Fruit fly (Drosophila melanogaster) whole organism, embryonic: ENCODE results near the gene Cyp4d1.

Experiments
- Blimp-1 ChIP-seq: fragments of 200-800 bp; sonication (Bioruptor generic); optimal IDR thresholded peaks from 3 replicates; lab custom pipeline; 2018; ENCODE audit warnings: missing biosample characterization, missing genetic modification characterization, mild to moderate bottlenecking, moderate library complexity, missing genetic modification reagents
- CG12071 ChIP-seq: fragments of 200-800 bp; sonication (Bioruptor generic); optimal IDR thresholded peaks from 3 replicates; lab custom pipeline; 2018; ENCODE audit warnings: missing biosample characterization, mild to moderate bottlenecking, missing genetic modification characterization
- CG12744 ChIP-seq: fragments of 200-800 bp; sonication (Bioruptor generic); optimal IDR thresholded peaks from 2 replicates; lab custom pipeline; 2016; ENCODE audit warnings: missing biosample characterization, missing genetic modification characterization
- CG13424 ChIP-seq: fragments of 200-800 bp; sonication (Bioruptor generic); optimal IDR thresholded peaks from 2 replicates; lab custom pipeline; 2019; ENCODE audit warnings: missing biosample characterization, mild to moderate bottlenecking, missing genetic modification characterization, moderate library complexity
- CG14667 ChIP-seq: fragments of 200-800 bp; sonication (Bioruptor generic); IDR thresholded peaks from 2 replicates; pipeline ENCODE4 v1.3.6; 2022; ENCODE audit warnings: missing biosample characterization, missing genetic modification characterization
- CG15011 ChIP-seq: fragments of 200-800 bp; sonication (Bioruptor generic); optimal IDR thresholded peaks from 3 replicates; lab custom pipeline; 2018; ENCODE audit warnings: missing biosample characterization, mild to moderate bottlenecking, missing genetic modification characterization
- CG15514 ChIP-seq: fragments of 200-800 bp; sonication (Bioruptor generic); optimal IDR thresholded peaks from 3 replicates; lab custom pipeline; 2017; ENCODE audit warnings: missing biosample characterization, missing genetic modification characterization, mild to moderate bottlenecking, moderate library complexity, missing genetic modification reagents
- CG1603 ChIP-seq: fragments of 200-800 bp; sonication (Bioruptor generic); optimal IDR thresholded peaks from 2 replicates; lab custom pipeline; 2019; ENCODE audit warnings: missing biosample characterization, mild to moderate bottlenecking, missing genetic modification characterization, moderate library complexity
- CG17385 ChIP-seq: fragments of 200-800 bp; sonication (Bioruptor generic); optimal IDR thresholded peaks from 3 replicates; lab custom pipeline; 2018; ENCODE audit warnings: missing biosample characterization, mild to moderate bottlenecking, missing genetic modification characterization
- CG1792 ChIP-seq: fragments of 200-800 bp; sonication (Bioruptor generic); optimal IDR thresholded peaks from 2 replicates; lab custom pipeline; 2016; ENCODE audit warnings: missing biosample characterization, missing genetic modification characterization
- CG18619 ChIP-seq: fragments of 200-800 bp; sonication (Bioruptor generic); optimal IDR thresholded peaks from 3 replicates; lab custom pipeline; 2017; ENCODE audit warnings: missing biosample characterization, mild to moderate bottlenecking, missing genetic modification characterization
- CG2678 ChIP-seq: fragments of 200-800 bp; sonication (Bioruptor generic); optimal IDR thresholded peaks from 3 replicates; lab custom pipeline; 2019; ENCODE audit warnings: missing biosample characterization, mild to moderate bottlenecking, missing genetic modification characterization, moderate library complexity
- CG33557 ChIP-seq: fragments of 200-800 bp; sonication (Bioruptor generic); optimal IDR thresholded peaks from 2 replicates; lab custom pipeline; 2019; ENCODE audit warnings: missing biosample characterization, mild to moderate bottlenecking, missing genetic modification characterization, moderate library complexity
- CG3407 ChIP-seq: fragments of 200-800 bp; sonication (Bioruptor generic); optimal IDR thresholded peaks from 2 replicates; lab custom pipeline; 2018; ENCODE audit warnings: missing biosample characterization, mild to moderate bottlenecking, missing genetic modification characterization
- CG3995 ChIP-seq: fragments of 200-800 bp; sonication (Bioruptor generic); optimal IDR thresholded peaks from 3 replicates; lab custom pipeline; 2016; ENCODE audit warnings: missing biosample characterization, missing genetic modification characterization
- CG6272 ChIP-seq: fragments of 200-800 bp; sonication (Bioruptor generic); IDR thresholded peaks from 2 replicates; pipeline ENCODE4 v1.3.6; 2022; ENCODE audit warnings: missing biosample characterization, missing genetic modification characterization
- CG8281 ChIP-seq: fragments of 200-800 bp; sonication (Bioruptor generic); optimal IDR thresholded peaks from 2 replicates; lab custom pipeline; 2018; ENCODE audit warnings: missing biosample characterization, mild to moderate bottlenecking, missing genetic modification characterization, moderate library complexity
- CG8944 ChIP-seq: fragments of 200-800 bp; sonication (Bioruptor generic); optimal IDR thresholded peaks from 3 replicates; lab custom pipeline; 2016; ENCODE audit warnings: missing biosample characterization, missing genetic modification characterization
- Dp ChIP-seq: fragments of 200-800 bp; sonication (Bioruptor generic); optimal IDR thresholded peaks from 2 replicates; lab custom pipeline; 2018; ENCODE audit warnings: missing biosample characterization, mild to moderate bottlenecking, missing genetic modification characterization, moderate library complexity
- Eip74EF ChIP-seq, 2 experiments: fragments of 200-800 bp in 1 of 2; fragments of >200 bp in 1 of 2; sonication (Bioruptor generic) in 1 of 2; optimal IDR thresholded peaks; 2 replicates each; lab custom pipeline; 2017 to 2019; ENCODE audit warnings: missing biosample characterization in 2 of 2, missing genetic modification characterization in 2 of 2, mild to moderate bottlenecking in 1 of 2, moderate library complexity in 1 of 2
- Fer3 ChIP-seq: fragments of 200-800 bp; sonication (Bioruptor generic); optimal IDR thresholded peaks from 2 replicates; lab custom pipeline; 2018; ENCODE audit warnings: missing biosample characterization, mild to moderate bottlenecking, missing genetic modification characterization, moderate library complexity
- HLH54F ChIP-seq: fragments of 200-800 bp; sonication (Bioruptor generic); optimal IDR thresholded peaks from 3 replicates; lab custom pipeline; 2016; ENCODE audit warnings: missing biosample characterization, missing genetic modification characterization
- Hmx ChIP-seq: fragments of 200-800 bp; sonication (Bioruptor generic); optimal IDR thresholded peaks from 2 replicates; lab custom pipeline; 2016; ENCODE audit warnings: missing biosample characterization, missing genetic modification characterization
- Med ChIP-seq: fragments of 200-800 bp; sonication (Bioruptor generic); peaks from one replicate; lab custom pipeline; 2016; ENCODE audit warnings: missing biosample characterization, missing genetic modification characterization, mild to moderate bottlenecking, inconsistent platforms, moderate library complexity
- Mes4 ChIP-seq: fragments of 200-800 bp; sonication (Bioruptor generic); optimal IDR thresholded peaks from 2 replicates; lab custom pipeline; 2016; ENCODE audit warnings: missing biosample characterization, missing genetic modification characterization
- Sox100B ChIP-seq: fragments of 200-800 bp; sonication (Bioruptor generic); optimal IDR thresholded peaks from 3 replicates; lab custom pipeline; 2018; ENCODE audit warnings: missing biosample characterization, mild to moderate bottlenecking, missing genetic modification characterization
- Stat92E ChIP-seq, 3 experiments: fragments of >200 bp in 2 of 3; fragments of 200-800 bp in 1 of 3; sonication (Bioruptor generic) in 1 of 3; optimal IDR thresholded peaks; 2 replicates each; lab custom pipeline; 2017 to 2019; ENCODE audit warnings: missing biosample characterization in 3 of 3, missing genetic modification characterization in 3 of 3, mild to moderate bottlenecking in 1 of 3, moderate library complexity in 1 of 3
- cg ChIP-seq: fragments of 200-800 bp; sonication (Bioruptor generic); optimal IDR thresholded peaks from 3 replicates; lab custom pipeline; 2019; ENCODE audit warnings: missing biosample characterization, mild to moderate bottlenecking, missing genetic modification characterization, moderate library complexity
- ems ChIP-seq: fragments of 200-800 bp; sonication (Bioruptor generic); optimal IDR thresholded peaks from 3 replicates; lab custom pipeline; 2016; ENCODE audit warnings: missing biosample characterization, missing genetic modification characterization
- gfzf ChIP-seq: fragments of 200-800 bp; sonication (Bioruptor generic); optimal IDR thresholded peaks from 2 replicates; lab custom pipeline; 2016; ENCODE audit warnings: missing biosample characterization, mild to moderate bottlenecking, missing genetic modification characterization, moderate library complexity
- hth ChIP-seq: fragments of >200 bp; optimal IDR thresholded peaks from 2 replicates; lab custom pipeline; 2017; ENCODE audit warnings: inconsistent platforms
- knrl ChIP-seq: fragments of 200-800 bp; sonication (Bioruptor generic); IDR thresholded peaks from 3 replicates; pipeline ENCODE4 v1.3.6; 2022; ENCODE audit warnings: missing biosample characterization, missing genetic modification characterization; ENCODE audit not compliant: partially characterized antibody
- oc ChIP-seq: fragments of 200-800 bp; sonication (Bioruptor generic); optimal IDR thresholded peaks from 2 replicates; lab custom pipeline; 2018; ENCODE audit warnings: missing biosample characterization, mild to moderate bottlenecking, missing genetic modification characterization, moderate library complexity
- pzg ChIP-seq: fragments of 200-800 bp; sonication (Bioruptor generic); optimal IDR thresholded peaks from 3 replicates; lab custom pipeline; 2018; ENCODE audit warnings: missing biosample characterization, mild to moderate bottlenecking, missing genetic modification characterization, moderate library complexity
- ranshi ChIP-seq: fragments of 200-800 bp; sonication (Bioruptor generic); IDR thresholded peaks from 2 replicates; pipeline ENCODE4 v1.3.6; 2022; ENCODE audit warnings: missing biosample characterization, missing genetic modification characterization
- row ChIP-seq: fragments of 200-800 bp; sonication (Bioruptor generic); IDR thresholded peaks from 3 replicates; pipeline ENCODE4 v1.3.6; 2022; ENCODE audit warnings: missing biosample characterization, missing genetic modification characterization
- sc ChIP-seq, 3 experiments: fragments of >200 bp in 2 of 3; fragments of 200-800 bp in 1 of 3; sonication (Bioruptor generic) in 1 of 3; optimal IDR thresholded peaks; 2 replicates in 2 of 3; 3 replicates in 1 of 3; lab custom pipeline; 2017; ENCODE audit warnings: mild to moderate bottlenecking in 1 of 3, missing biosample characterization in 1 of 3, missing genetic modification characterization in 1 of 3, missing genetic modification reagents in 1 of 3
- sima ChIP-seq: fragments of 200-800 bp; sonication (Bioruptor generic); optimal IDR thresholded peaks from 2 replicates; lab custom pipeline; 2016; ENCODE audit warnings: missing biosample characterization, missing genetic modification characterization
- slbo ChIP-seq: fragments of 200-800 bp; sonication (Bioruptor generic); IDR thresholded peaks from 2 replicates; pipeline ENCODE4 v1.3.6; 2022; ENCODE audit warnings: missing biosample characterization, missing genetic modification characterization
- sob ChIP-seq: fragments of 200-800 bp; sonication (Bioruptor generic); IDR thresholded peaks from 2 replicates; pipeline ENCODE4 v1.3.6; 2022; ENCODE audit warnings: missing biosample characterization, missing genetic modification characterization
- stc ChIP-seq: fragments of 200-800 bp; sonication (Bioruptor generic); IDR thresholded peaks from 2 replicates; pipeline ENCODE4 v1.3.6; 2022; ENCODE audit warnings: missing biosample characterization, missing genetic modification characterization
- toy ChIP-seq: fragments of 200-800 bp; sonication (Bioruptor generic); IDR thresholded peaks from 2 replicates; pipeline ENCODE4 v1.3.6; 2022; ENCODE audit warnings: missing biosample characterization, missing genetic modification characterization
- unc-4 ChIP-seq: fragments of 200-800 bp; sonication (Bioruptor generic); IDR thresholded peaks from 2 replicates; pipeline ENCODE4 v1.3.6; 2022; ENCODE audit warnings: missing biosample characterization, missing genetic modification characterization; ENCODE audit not compliant: partially characterized antibody
- wdn ChIP-seq: fragments of 200-800 bp; sonication (Bioruptor generic); IDR thresholded peaks from 2 replicates; pipeline ENCODE4 v1.3.6; 2022; ENCODE audit warnings: missing biosample characterization, missing genetic modification characterization
- wek ChIP-seq: fragments of 200-800 bp; sonication (Bioruptor generic); optimal IDR thresholded peaks from 3 replicates; lab custom pipeline; 2018; ENCODE audit warnings: missing biosample characterization, mild to moderate bottlenecking, missing genetic modification characterization, moderate library complexity
- zen2 ChIP-seq: fragments of 200-800 bp; sonication (Bioruptor generic); IDR thresholded peaks from 3 replicates; pipeline ENCODE4 v1.3.6; 2022; ENCODE audit warnings: missing biosample characterization, missing genetic modification characterization; ENCODE audit not compliant: partially characterized antibody
- zfh2 ChIP-seq: fragments of 200-800 bp; sonication (Bioruptor generic); optimal IDR thresholded peaks from 2 replicates; lab custom pipeline; 2016; ENCODE audit warnings: missing biosample characterization, missing genetic modification characterization

Gene Cyp4d1

dm6 chrX:2134965-2135758 is 26.8 kb downstream of the Cyp4d1 start (continued):
- TF ChIP-seq CG6272 (GFP tag; lab: Robert Waterston, UW), result peak; percentile 61
- TF ChIP-seq CG33557 (GFP tag; lab: Kevin White, UChicago), result peak; percentile 91
- no peak for TF ChIP-seq sima (GFP tag; lab: Kevin White, UChicago)
- peak; percentile 79 for TF ChIP-seq CG1792 (GFP tag; lab: Kevin White, UChicago)
- no peak for TF ChIP-seq zen2 (GFP tag; lab: Robert Waterston, UW)
- peak; percentile 69 for TF ChIP-seq cg (GFP tag; lab: Kevin White, UChicago)
- TF ChIP-seq CG18619 (GFP tag; lab: Kevin White, UChicago), result peak; percentile 86
- peak; percentile 77 for TF ChIP-seq ems
- peak; percentile 64 for TF ChIP-seq zfh2
- peak; percentile 84 for TF ChIP-seq CG12071 (GFP tag; lab: Kevin White, UChicago)
- TF ChIP-seq CG3995 (GFP tag; lab: Kevin White, UChicago), result peak; percentile 60
- TF ChIP-seq CG17385 (GFP tag; lab: Kevin White, UChicago), result peak; percentile 89
- TF ChIP-seq Dp (GFP tag; lab: Kevin White, UChicago), result no peak
- peak; percentile 2 for TF ChIP-seq pzg (GFP tag; lab: Kevin White, UChicago)
- TF ChIP-seq gfzf, result no peak
- TF ChIP-seq CG15514 (GFP tag; lab: Kevin White, UChicago), result peak; percentile 84
- TF ChIP-seq CG12744, result peak; percentile 79
- peak; percentile 97 for TF ChIP-seq Med (GFP tag; lab: Kevin White, UChicago)
- TF ChIP-seq wek (GFP tag; lab: Kevin White, UChicago), result peak; percentile 71
- TF ChIP-seq knrl (GFP tag; lab: Robert Waterston, UW), result no peak; the same call in 2 of the 3 replicates
- peak in 1 of 3 experiments; percentile 52 for TF ChIP-seq Stat92E (GFP tag; optimal IDR thresholded peaks at IDR 0.05; lab: Kevin White, UChicago)
- peak; percentile 71 for TF ChIP-seq oc (tag; lab: Kevin White, UChicago)
- TF ChIP-seq HLH54F (GFP tag; lab: Kevin White, UChicago), result peak; percentile 77
- peak; percentile 72 for TF ChIP-seq CG14667 (GFP tag; lab: Robert Waterston, UW)
- TF ChIP-seq Blimp-1 (GFP tag; lab: Kevin White, UChicago), result peak; percentile 89
- peak; percentile 86 for TF ChIP-seq CG15011
- TF ChIP-seq CG1603 (tag; lab: Kevin White, UChicago), result peak; percentile 90
- TF ChIP-seq wdn (GFP tag; lab: Robert Waterston, UW), result peak; percentile 60; the same call in 1 of the 2 replicates
- peak; percentile 76 for TF ChIP-seq Hmx (GFP tag; lab: Kevin White, UChicago)
- peak; percentile 77 for TF ChIP-seq CG8944 (GFP tag; lab: Kevin White, UChicago)
- peak; percentile 81 for TF ChIP-seq ranshi
- peak; percentile 96 for TF ChIP-seq CG2678 (tag; lab: Kevin White, UChicago)
- TF ChIP-seq Sox100B (GFP tag; lab: Kevin White, UChicago), result peak; percentile 90
- TF ChIP-seq unc-4 (GFP tag; lab: Robert Waterston, UW), result no peak
- peak; percentile 94 for TF ChIP-seq row
- peak; percentile 41 for TF ChIP-seq hth
- TF ChIP-seq Mes4 (GFP tag; lab: Kevin White, UChicago), result peak; percentile 73
- peak; percentile 79 for TF ChIP-seq CG8281 (tag; lab: Kevin White, UChicago)
- TF ChIP-seq toy, result peak; percentile 58
- TF ChIP-seq stc (GFP tag; lab: Robert Waterston, UW), result peak; percentile 79
- TF ChIP-seq sc (optimal IDR thresholded peaks at IDR 0.05; lab: Kevin White, UChicago), result no peak
- TF ChIP-seq sc (GFP tag; optimal IDR thresholded peaks at IDR 0.05; lab: Kevin White, UChicago), result peak; percentile 71
- peak; percentile 67 for TF ChIP-seq CG3407 (GFP tag; lab: Kevin White, UChicago)
- TF ChIP-seq slbo, result peak; percentile 78
- TF ChIP-seq sob, result peak; percentile 88
- TF ChIP-seq CG13424 (tag; lab: Kevin White, UChicago), result peak; percentile 94
- peak; percentile 92 for TF ChIP-seq Fer3 (tag; lab: Kevin White, UChicago)
- peak in 1 of 2 experiments; percentile 90 for TF ChIP-seq Eip74EF (GFP tag; optimal IDR thresholded peaks at IDR 0.05; lab: Kevin White, UChicago)
